Fruit fly (Drosophila melanogaster): ENCODE measurements around the gene CG42504.

dm6 chr3R:12020987-12021386, 10.6 kb downstream of the CG42504 start:
- no peak for TF ChIP-seq psq (optimal IDR thresholded peaks at IDR 0.05)
- TF ChIP-seq pan (optimal IDR thresholded peaks at IDR 0.05): no peak
- no peak for TF ChIP-seq usp (GFP tag; optimal IDR thresholded peaks at IDR 0.05)
- no peak for TF ChIP-seq CG8478 (optimal IDR thresholded peaks at IDR 0.05)
- TF ChIP-seq EcR (GFP tag; optimal IDR thresholded peaks at IDR 0.05): no peak
- no peak for TF ChIP-seq Dll (optimal IDR thresholded peaks at IDR 0.05)

All from whole organism.